Worm (Caenorhabditis elegans): ENCODE results near the gene F09B12.7.

ce11 chrX:15057900-15058299 lies 37.0 kb downstream of the F09B12.7 start:
- TF ChIP-seq ZK546.5 (tag; optimal IDR thresholded peaks at IDR 0.05) (no peak), nhr-129 (tag; optimal IDR thresholded peaks at IDR 0.05) (no peak), unc-39 (tag; optimal IDR thresholded peaks at IDR 0.05) (no peak), ceh-82 (tag; optimal IDR thresholded peaks at IDR 0.05) (no peak)

Measured in whole organism, L2 larva.